Fruit fly (Drosophila melanogaster): Measurements from ENCODE around the gene CG14292.
A peak's percentile ranks its signal among the peaks of the same experiment; 100 is the strongest.

CG14292 gene

DNA sequence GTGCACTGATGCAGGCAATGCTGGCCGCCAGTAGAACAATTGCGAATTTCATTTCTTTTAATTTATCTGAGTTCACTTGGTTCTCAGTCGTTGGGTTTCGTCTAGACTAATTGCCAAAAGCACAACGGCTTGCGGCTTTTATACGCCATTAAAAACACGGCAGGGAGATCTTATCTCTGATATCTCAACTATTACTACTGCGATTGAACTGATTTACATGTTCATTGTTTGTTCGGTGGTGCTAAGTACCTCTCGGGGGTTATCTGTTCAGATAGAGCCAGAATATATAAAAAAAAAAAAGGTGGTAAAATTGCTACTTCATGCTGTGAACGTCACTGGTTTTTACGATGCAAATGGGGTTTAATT is at the start of gene CG14292:
TSS of gene CG14292 (minus strand) at position 101 of the 366 bp plus-strand sequence.
- TF ChIP-seq CG17801 (GFP tag; optimal IDR thresholded peaks at IDR 0.05; ENCODE audit: partially characterized antibody): no peak

DNA sequence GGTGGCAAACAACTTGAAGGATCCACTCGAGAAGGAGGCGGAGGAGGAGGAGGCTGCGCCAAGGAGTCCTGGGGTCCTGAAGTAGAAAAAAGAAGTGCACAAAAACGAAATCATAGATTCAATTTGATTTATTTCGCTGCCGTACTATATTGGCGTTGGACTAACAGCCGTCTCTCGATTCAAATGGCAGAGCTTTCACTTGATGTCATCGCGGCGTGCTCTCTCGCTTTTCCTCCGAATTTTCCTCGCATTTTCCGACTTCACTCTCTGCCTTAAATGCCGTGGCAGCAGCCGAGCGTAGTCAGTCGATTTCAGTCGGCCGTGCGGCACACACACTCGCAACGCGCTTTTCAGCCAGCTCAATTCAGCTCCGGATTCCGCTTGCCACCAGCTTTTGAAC is 44.4 kb upstream of the CG14292 start, which contains the start of gene CG43732:
TSS of gene CG43732 (plus strand) at position 301 of the 400 bp plus-strand sequence.
- TF ChIP-seq CG17801 (GFP tag; optimal IDR thresholded peaks at IDR 0.05; ENCODE audit: partially characterized antibody): no peak

dm6 chr3R:18949131-18949530 is 43.7 kb upstream of the CG14292 start:
- no peak for TF ChIP-seq CG17801 (GFP tag; optimal IDR thresholded peaks at IDR 0.05; ENCODE audit: partially characterized antibody)

dm6 chr3R:18947307-18947706 is 41.9 kb upstream of the CG14292 start:
- no peak for TF ChIP-seq CG17801 (GFP tag; optimal IDR thresholded peaks at IDR 0.05; ENCODE audit: partially characterized antibody)

DNA sequence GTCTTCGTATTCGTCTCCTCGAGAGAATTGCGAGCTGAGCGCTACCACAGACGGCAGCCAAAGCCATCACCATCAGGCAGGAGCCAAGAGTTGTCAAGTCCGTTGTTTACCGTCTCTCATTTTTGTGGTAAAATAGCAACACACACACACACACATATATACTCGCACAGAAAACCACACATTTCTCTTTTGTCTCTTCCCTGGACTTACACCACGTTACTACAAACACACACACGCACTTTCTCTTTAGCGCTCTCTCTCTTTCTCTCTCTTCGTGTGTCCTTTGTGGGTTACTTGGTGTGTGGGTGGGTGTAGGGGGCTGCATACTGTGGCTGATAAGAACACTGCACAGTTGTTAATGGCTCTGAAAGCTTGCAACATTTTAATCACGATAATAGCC is 26.3 kb upstream of the CG14292 start:
- no peak for TF ChIP-seq CG17801 (GFP tag; optimal IDR thresholded peaks at IDR 0.05; ENCODE audit: partially characterized antibody)

DNA sequence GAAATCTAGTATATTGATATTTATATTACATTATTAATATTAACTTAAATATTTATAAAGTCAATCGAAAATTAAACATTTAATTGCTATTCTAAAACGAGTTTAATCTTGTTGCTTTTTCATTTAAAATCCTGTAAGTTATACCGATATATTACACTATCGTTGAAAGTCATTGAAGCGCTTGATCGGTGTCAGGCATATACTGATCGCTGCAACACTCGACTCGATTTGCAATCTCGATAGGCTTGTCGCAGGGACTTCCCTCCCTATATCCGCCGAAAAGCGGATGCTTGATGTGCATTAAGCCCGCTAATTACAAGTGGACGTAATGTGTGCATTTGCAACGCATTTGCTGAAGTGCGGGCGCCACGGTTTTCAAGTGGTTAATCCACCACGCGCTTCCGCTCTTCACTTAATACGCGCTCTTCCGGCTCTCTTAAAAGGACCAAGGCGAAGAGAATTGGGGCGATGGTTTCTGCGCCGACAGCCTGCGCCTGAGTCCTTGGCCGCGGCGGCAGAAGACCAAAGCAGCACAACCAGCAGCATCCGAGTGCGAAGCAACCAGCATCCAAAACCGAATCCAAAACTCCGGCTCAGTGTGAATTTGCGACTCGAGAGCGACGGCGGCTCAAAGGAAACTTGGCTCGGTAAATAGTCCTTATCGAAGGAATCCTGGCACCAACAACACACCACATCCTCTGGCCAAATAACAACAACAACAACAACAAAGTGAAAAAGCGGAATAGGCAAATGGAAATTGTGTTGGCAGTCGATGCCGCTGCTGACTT is 23.7 kb upstream of the CG14292 start, which contains the start of gene CG42613:
TSS of gene CG42613 (plus strand) at position 279 of the 788 bp plus-strand sequence.
- TF ChIP-seq CG17801 (GFP tag; optimal IDR thresholded peaks at IDR 0.05; ENCODE audit: partially characterized antibody): no peak

DNA sequence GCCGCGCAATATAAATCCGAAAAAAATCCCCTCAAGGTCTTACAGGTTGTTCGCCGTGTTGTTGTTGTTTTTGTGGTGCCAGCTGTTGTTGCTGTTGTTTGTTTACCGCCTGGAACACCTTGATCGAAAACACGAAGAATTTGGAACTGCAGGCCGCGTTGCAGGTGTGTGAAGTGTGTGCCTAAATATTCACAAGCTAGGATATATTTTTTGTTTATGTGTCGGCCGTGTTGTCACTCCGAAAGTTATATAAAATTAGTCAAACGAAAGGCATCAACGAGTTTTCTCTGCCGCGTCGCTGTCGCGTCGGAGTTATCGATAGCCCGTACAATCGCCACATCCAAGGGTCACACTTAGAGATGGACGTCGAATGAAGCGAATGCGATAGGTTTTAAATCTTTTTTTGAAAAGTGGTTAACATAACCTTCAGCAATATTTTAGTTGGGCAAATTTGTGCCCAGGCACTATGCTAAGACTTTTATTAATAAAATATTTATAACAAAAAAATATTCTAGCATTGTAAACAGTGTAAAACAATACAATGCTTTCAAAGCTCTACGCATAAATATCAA is 23.0 kb upstream of the CG14292 start, which contains the start of gene Mpc1:
TSS of gene Mpc1 (minus strand) at position 314 of the 572 bp plus-strand sequence.
- peak; percentile 40 for TF ChIP-seq CG17801 (GFP tag; optimal IDR thresholded peaks at IDR 0.05; ENCODE audit: partially characterized antibody)

dm6 chr3R:18924636-18924977 is 19.2 kb upstream of the CG14292 start:
- TF ChIP-seq CG17801 (GFP tag; optimal IDR thresholded peaks at IDR 0.05; ENCODE audit: partially characterized antibody): no peak

DNA sequence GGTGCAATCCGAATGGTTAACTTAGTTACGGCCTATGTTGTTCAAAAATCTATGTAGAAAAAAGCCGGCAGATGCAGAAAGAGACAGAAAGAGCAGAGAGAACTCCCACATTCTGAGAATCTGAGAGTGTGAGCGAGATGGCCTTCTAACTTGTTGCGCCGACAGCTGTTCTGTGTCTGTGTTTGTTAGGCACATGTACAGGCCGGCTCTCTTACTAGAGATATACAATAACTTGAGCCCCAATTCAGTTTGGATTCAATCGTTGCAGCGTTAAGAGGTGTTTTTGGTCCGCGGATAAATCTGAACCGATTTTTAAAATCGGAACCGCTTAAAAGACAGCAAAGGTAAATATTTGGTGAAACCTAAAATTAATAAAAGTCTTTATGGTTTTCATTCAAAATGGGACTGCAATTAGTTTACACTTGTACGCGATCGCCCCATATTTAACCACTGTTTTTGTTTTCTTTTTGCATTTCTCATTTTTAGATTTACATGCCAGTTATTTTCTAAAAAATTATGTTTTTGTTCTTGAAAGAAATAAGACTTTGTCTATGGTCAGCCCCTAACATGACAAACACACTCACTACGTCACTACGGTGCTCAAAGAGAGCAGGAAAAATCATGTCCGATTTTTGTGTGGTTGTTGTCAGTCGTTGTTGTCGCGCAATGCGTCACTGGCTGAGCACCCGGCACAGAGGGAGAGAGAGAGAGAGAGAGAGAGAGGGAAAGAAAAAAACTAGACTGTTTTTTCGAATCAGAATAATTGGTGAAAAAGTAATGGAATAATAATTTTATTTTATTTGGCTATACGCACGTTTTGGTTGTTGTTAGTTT is 18.6 kb upstream of the CG14292 start:
- peak; percentile 14 for TF ChIP-seq CG17801 (GFP tag; optimal IDR thresholded peaks at IDR 0.05; ENCODE audit: partially characterized antibody)

dm6 chr3R:18923208-18923761 is 17.8 kb upstream of the CG14292 start:
- TF ChIP-seq CG17801 (GFP tag; optimal IDR thresholded peaks at IDR 0.05; ENCODE audit: partially characterized antibody): no peak

dm6 chr3R:18918872-18919339 is 13.5 kb upstream of the CG14292 start:
- TF ChIP-seq CG17801 (GFP tag; optimal IDR thresholded peaks at IDR 0.05; ENCODE audit: partially characterized antibody): no peak

- peak; percentile 66 for TF ChIP-seq CG17801 (GFP tag; optimal IDR thresholded peaks at IDR 0.05; ENCODE audit: partially characterized antibody)
Observed at dm6 chr3R:18917976-18918871, 12.8 kb upstream of the CG14292 start.

DNA sequence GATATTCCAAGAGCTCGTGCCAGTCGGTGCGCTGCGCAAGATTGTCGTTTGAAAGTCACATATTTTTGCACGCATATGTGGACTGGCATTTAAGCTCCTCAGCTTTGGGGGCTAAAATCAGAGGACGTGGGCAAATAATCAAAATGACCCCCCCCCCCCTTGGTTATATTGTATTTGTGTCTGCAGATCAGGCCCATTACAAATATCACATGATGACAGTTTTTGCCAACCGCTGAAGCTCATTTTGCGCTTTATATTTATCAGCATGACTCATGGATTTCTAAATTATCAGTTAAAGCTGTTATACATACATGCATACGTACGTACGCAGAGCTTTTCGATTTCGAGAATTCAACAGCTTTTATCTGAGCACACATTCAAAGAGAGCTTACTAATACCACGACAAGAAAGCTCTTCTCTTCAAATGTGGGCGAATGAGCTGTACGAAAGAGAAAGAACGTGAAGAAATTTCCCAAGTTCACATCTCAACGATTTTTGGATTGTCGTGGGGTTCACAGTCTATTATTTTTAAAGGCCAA is 11.3 kb upstream of the CG14292 start:
- TF ChIP-seq CG17801 (GFP tag; optimal IDR thresholded peaks at IDR 0.05; ENCODE audit: partially characterized antibody): peak; percentile 62

All from ovary, adult (tissue).